Worm (Caenorhabditis elegans): ENCODE results near the gene R12C12.9.

The R12C12.9 gene

ce11 chrII:6024879-6025278 is at the start of gene R12C12.9:
Gene R12C12.9, minus strand, starts transcription at chrII:6024979.
- TF ChIP-seq unc-62 (GFP tag; optimal IDR thresholded peaks at IDR 0.05) = no peak

ce11 chrII:6067066-6067465 is 42.3 kb upstream of the R12C12.9 start, which contains the start of gene H12I13.1:
Gene H12I13.1, minus strand, starts transcription at chrII:6067166.
- TF ChIP-seq unc-62 (GFP tag; optimal IDR thresholded peaks at IDR 0.05) = no peak

DNA sequence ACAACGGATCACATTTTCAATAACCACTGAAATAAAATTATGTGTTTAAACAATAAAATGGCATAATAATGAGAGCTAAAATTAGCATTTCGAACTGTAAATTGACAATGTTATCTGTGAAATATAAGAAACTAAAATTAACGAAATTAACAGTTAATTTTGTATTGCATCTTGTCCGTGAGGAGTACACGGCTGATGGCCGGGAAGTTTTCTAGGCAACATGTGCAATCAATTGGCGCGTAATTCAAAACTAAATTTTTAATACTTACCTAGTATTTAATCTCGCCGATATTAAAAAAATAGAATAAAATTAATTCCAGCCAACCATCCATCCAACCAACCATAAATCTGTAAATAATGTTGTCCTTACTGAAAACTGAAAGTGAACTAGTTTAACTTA is 36.7 kb upstream of the R12C12.9 start:
- TF ChIP-seq unc-62 (GFP tag; optimal IDR thresholded peaks at IDR 0.05) = no peak

ce11 chrII:6055927-6056326 is 31.1 kb upstream of the R12C12.9 start, which contains the start of gene R12C12.7:
Gene R12C12.7, minus strand, starts transcription at chrII:6055985.
- TF ChIP-seq unc-62 (GFP tag; optimal IDR thresholded peaks at IDR 0.05) = no peak

ce11 chrII:6050120-6050519 is 25.3 kb upstream of the R12C12.9 start, which contains the start of gene gldc-1:
Gene gldc-1, plus strand, starts transcription at chrII:6050420.
- TF ChIP-seq unc-62 (GFP tag; optimal IDR thresholded peaks at IDR 0.05) = no peak

DNA sequence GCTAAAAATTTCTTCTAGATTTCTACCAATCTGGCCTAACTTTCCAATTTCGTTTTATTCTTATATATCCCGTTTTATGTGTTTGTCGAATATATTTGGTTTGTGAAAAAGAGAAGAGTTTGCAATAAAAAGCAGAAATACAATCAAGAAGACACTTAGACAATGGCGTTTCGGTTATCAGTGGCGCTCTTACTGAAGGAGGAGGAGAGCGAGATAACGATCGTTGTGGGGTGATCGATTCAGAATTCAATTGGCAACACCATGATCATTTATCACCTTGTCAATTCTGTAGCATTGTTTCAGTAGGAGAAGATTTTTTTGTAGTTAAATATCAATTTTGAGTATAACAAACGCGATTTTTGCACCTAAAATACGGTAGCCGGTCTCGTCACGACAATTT is 24.8 kb upstream of the R12C12.9 start:
- no peak for TF ChIP-seq unc-62 (GFP tag; optimal IDR thresholded peaks at IDR 0.05)

DNA sequence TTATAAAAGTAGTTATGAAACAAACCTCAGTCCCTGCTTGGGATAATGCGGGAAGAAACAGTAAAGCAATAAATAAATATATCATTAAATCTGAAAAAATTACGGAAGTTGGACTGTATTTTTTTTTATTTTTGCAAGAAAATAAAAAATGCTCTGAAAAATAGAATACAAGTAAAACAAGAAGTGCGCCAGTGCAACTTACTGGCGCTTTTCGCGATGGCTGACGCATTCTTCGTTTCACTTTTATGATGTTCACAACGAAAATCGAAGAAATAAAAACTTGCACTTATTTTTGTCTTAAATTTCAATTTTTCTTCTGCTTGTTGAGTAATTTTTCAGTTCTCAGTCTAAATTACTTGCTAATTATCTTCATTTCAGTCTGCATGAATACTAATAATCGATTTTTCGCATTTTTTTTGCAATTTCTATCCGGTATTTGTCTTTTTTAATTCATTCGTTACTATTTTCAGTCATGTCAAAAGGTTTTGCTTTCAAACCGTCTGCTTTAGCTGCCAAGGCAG is 22.9 kb upstream of the R12C12.9 start, which contains the start of the genes R12C12.6 and ran-5:
TSS of gene R12C12.6 (minus strand) at position 229 of the 521 bp plus-strand sequence.
TSS of gene ran-5 (plus strand) at position 471 of the 521 bp plus-strand sequence.
- no peak for TF ChIP-seq unc-62 (GFP tag; optimal IDR thresholded peaks at IDR 0.05)

DNA sequence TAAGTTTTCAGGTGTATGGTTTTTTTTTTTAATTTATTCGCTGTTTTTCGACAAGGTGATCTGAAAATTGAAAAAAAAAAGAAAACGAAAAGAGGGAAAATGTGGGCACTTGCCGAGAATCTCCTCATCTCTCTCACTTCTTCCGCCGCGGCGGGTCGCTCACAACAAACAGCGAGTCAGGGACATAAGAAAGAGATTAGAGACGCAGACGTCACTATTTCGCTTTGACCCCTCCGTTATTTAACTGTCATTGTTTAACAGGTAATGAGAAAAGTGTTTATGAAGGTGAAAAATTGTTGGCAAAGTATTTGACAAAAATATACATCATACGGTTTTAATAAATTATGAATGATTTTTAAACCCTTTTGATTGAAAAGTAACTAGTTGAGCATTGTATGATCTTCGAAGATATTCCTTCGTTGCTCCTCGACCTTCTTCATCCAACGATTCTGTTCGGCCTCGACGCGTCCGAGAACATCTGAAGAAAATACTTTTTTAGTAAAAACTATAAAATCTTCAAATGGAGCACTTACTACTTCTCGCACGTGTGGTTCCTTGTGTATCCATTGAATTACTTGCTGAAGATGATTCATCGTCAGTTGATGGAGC is 21.3 kb upstream of the R12C12.9 start:
- TF ChIP-seq unc-62 (GFP tag; optimal IDR thresholded peaks at IDR 0.05) = no peak

DNA sequence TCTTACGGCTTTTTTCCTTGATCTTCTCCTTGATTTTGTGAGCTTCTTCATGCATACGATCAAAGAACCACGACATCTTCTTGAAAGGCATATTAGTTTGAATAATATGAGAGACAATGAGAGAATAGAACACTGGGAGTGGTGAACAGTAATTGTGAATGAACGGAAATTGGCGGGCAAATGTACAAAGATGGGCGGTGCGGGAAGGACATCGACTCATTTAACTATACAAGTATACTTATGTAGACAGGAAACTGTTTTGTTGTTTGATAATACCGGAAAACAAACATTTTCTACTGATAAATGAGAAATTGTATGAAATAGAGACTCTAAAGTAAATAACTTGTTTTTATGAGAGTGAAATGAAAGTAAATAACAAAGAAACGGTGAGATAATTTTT is 20.3 kb upstream of the R12C12.9 start, which contains the start of gene R12C12.5:
TSS of gene R12C12.5 (minus strand) at position 101 of the 400 bp plus-strand sequence.
- no peak for TF ChIP-seq unc-62 (GFP tag; optimal IDR thresholded peaks at IDR 0.05)

DNA sequence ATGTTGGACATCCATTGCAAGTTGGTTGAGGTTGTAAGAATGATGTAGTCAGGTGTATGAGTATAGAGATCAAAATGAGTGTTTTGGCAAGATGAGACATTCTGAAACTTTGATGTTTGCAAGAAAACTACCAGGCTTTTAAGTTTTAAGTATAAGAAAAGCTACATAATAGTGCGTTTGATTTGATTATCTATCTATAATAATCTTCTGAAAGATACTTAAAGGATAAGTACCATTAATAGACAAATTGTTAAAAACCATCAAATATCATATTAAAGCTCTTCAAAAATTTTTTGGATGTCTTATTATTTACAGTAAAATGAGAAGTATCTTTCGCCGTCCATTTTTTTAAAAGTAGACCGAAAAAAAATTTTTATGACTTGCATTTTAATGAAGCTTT is 18.4 kb upstream of the R12C12.9 start, which contains the start of gene R12C12.10:
TSS of gene R12C12.10 (minus strand) at position 101 of the 400 bp plus-strand sequence.
- no peak for TF ChIP-seq unc-62 (GFP tag; optimal IDR thresholded peaks at IDR 0.05)

- TF ChIP-seq unc-62 (GFP tag; optimal IDR thresholded peaks at IDR 0.05) = no peak
Observed at ce11 chrII:6031106-6031505, 6.3 kb upstream of the R12C12.9 start, which contains the start of gene frpr-16. Gene frpr-16, minus strand, starts transcription at chrII:6031206.

DNA sequence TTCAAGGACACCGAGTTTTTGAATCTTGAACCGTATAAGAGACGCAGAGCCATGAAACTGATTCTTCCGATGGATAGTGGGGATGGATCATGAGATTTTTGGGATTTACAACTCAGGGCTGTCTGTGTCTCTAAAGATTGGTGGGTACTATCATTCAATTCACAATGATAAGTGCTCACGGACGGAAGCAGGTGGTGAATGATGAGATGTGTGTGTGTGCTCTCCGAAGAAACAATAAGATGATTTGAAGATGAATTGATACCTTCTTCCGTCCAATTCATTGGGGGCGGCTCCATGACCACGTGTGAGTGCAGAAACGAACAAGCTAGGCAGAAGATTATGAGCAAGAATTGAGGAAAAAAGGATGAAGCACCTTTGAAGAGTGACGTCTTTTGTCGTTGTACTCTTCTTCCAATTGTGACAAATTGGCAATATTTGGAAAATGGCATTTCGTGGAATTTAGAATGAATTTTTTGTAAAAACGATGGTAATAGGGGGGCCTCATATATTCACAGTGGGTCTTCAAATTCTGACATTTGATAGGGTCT is 3.9 kb upstream of the R12C12.9 start:
- TF ChIP-seq unc-62 (GFP tag; optimal IDR thresholded peaks at IDR 0.05) = no peak

DNA sequence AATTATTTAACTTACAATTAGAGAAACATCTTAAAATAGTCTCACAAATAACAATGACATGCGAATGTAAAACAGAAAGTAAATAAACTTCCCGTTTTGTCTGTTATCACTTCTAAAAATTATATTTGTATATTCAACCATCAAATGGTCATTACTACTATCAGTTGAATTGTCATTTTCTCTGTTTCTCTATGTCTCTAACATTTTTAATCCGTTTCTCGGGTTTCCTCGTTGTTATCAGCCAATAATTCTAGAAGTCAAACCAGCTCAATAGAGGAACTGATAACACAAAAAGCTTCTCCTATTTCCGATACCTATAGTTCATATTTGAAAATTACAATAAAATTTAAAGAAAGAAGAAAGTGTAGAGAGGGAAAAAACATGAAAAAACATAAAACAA is 1.9 kb upstream of the R12C12.9 start:
- TF ChIP-seq unc-62 (GFP tag; optimal IDR thresholded peaks at IDR 0.05) = no peak

- no peak for TF ChIP-seq unc-62 (GFP tag; optimal IDR thresholded peaks at IDR 0.05)
Observed at ce11 chrII:6025647-6026046, 868 bp upstream of the R12C12.9 start.

ce11 chrII:6022596-6022995 is 2.2 kb downstream of the R12C12.9 start:
- no peak for TF ChIP-seq unc-62 (GFP tag; optimal IDR thresholded peaks at IDR 0.05)

- TF ChIP-seq unc-62 (GFP tag; optimal IDR thresholded peaks at IDR 0.05) = no peak
Observed at ce11 chrII:6020353-6020752, 4.4 kb downstream of the R12C12.9 start, which contains the start of gene ZK84.1. Gene ZK84.1, plus strand, starts transcription at chrII:6020653.

DNA sequence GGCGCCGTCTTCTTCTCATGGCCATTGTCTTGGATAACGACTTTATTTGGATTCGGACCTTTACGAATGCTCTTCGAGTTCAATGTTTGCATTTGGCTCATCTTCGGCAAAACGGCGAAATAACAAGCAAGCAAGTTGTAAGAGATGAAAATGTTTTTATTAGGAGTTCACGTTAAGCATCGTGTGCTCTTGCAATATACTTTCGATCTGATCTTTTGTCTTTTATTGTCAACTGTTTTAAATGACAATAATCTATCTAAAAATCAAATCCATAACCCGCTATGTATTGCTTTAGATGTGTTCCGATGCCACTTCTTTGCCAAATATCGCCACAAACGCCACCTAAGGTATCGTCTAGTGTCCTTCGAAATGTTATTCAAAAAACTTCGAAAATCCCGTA is 8.4 kb downstream of the R12C12.9 start, which contains the start of gene ZK84.5:
TSS of gene ZK84.5 (minus strand) at position 101 of the 400 bp plus-strand sequence.
- TF ChIP-seq unc-62 (GFP tag; optimal IDR thresholded peaks at IDR 0.05) = no peak

Measured in whole organism, dauer.